Worm (Caenorhabditis elegans) whole organism, late embryonic: ENCODE results near the gene C28C12.1.

Experiments used
- ahr-1 ChIP-seq: sonication (generic microtip); optimal IDR thresholded peaks from 2 replicates; lab custom pipeline; 2016; ENCODE audit warnings: missing genetic modification characterization, missing compliant biosample characterization
- ama-1 ChIP-seq: fragments of 150-350 bp; optimal IDR thresholded peaks from 2 replicates; lab custom pipeline; 2014
- ceh-2 ChIP-seq: sonication (generic microtip); optimal IDR thresholded peaks from 2 replicates; lab custom pipeline; 2016; ENCODE audit warnings: missing genotype, missing genetic modification characterization, missing compliant biosample characterization

DNA sequence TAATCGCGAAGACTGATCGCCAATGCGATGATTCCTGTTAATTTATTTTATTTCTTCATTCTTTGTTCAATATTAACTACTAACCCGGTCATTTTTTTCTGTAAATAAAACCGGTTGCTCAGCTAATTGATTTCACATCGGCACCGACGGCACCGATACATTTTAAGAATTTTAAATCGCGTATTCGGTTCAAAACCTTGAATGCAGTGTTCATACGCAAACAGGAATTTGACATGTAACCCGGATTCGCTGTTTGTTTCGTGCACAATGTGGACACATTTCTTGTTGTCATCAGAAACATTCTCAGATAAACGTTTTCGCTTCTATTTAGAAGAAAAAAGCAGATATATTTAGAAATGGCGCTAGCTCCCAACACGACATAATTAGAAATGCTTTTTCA is 1.5 kb upstream of the C28C12.1 start:
- TF ChIP-seq ahr-1 (tag; lab: Kevin White, UChicago) (no peak), ama-1 (no peak), ceh-2 (no peak)
